Worm (Caenorhabditis elegans): ENCODE measurements around the gene npr-5.

Gene npr-5

DNA sequence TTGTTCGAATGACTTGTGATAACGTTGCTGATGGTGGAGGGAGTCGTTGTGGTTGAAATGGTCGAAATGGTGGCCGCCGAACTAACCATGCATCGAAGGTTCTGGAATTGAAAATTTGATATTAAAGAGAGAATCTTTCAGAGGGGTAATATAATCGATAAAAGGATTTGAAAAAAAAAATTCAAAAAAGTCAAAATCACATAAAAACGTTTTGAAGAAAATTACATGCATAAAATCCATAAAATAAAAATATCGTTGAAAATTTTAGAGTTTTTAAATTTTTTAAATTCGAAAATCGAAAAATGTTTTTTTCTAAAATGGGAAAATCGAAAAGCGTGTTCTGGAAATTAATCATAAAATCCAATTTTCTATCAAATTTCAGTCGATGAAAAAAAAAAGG, at the start of gene npr-5:
npr-5 (minus strand) TSS at position 101 of the 400 bp plus-strand sequence.
- no peak for TF ChIP-seq rnt-1 (tag; optimal IDR thresholded peaks at IDR 0.05)
- TF ChIP-seq dve-1 (tag; optimal IDR thresholded peaks at IDR 0.05): no peak
- TF ChIP-seq nhr-11 (tag; optimal IDR thresholded peaks at IDR 0.05): no peak
- TF ChIP-seq ets-4 (tag; optimal IDR thresholded peaks at IDR 0.05): no peak
- no peak for TF ChIP-seq hlh-8 (tag; optimal IDR thresholded peaks at IDR 0.05)
- no peak for TF ChIP-seq dmd-4 (tag; optimal IDR thresholded peaks at IDR 0.05; ENCODE audit: borderline replicate concordance)
- TF ChIP-seq fkh-6 (tag; optimal IDR thresholded peaks at IDR 0.05): no peak
- no peak for TF ChIP-seq lim-6 (tag; optimal IDR thresholded peaks at IDR 0.05)

DNA sequence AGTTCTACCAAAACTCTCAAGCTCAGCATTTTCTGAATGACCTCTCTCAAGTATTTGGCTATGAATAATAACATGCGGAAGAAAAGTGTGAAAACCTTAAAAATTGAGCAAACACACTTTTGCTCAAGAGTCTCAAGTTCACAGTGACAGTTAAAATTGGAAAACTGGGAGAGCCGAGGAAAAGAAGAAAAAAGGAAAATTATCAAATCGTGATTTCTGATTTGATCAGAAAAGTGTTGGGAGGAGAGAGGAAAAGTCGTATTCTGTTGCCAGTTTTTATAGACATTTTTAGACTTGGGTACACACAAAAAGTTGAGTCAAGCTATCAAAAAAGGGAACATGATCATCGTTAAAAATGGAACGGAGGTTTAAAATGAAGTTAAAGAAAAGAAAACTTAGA, 49.7 kb upstream of the npr-5 start:
- TF ChIP-seq unc-42 (tag; optimal IDR thresholded peaks at IDR 0.05) (no peak), syd-9 (tag; optimal IDR thresholded peaks at IDR 0.05) (no peak), K02D7.2 (tag; optimal IDR thresholded peaks at IDR 0.05) (no peak), ets-4 (tag; optimal IDR thresholded peaks at IDR 0.05) (no peak), unc-55 (GFP tag; optimal IDR thresholded peaks at IDR 0.05) (no peak), fax-1 (tag; optimal IDR thresholded peaks at IDR 0.05) (no peak)

DNA sequence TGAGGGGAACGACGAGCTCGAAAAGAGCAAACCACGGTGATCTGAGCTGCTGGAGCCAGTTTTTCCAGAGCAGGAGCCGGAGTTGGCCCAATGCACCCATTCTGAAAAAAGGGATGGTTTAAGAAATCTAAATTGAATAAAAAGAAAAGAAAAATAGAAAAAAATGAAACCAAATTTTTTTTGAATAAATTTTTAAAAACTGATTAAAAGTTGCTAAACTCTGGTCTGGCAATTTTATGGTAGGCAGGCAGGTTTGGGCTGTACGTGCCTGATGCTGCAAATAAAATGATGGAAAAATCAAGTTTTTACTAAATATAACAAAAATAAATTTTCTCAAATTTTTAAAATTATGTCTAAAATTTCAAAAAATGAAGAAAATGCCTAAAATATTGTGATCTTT, 49.1 kb upstream of the npr-5 start, which contains the start of gene abt-4:
abt-4 (minus strand) TSS at position 101 of the 400 bp plus-strand sequence.
- TF ChIP-seq gmeb-2 (tag; optimal IDR thresholded peaks at IDR 0.05) (no peak), zip-5 (tag; optimal IDR thresholded peaks at IDR 0.05) (no peak), ahr-1 (tag; optimal IDR thresholded peaks at IDR 0.05) (no peak), unc-42 (tag; optimal IDR thresholded peaks at IDR 0.05) (no peak), eyg-1 (tag; optimal IDR thresholded peaks at IDR 0.05) (no peak), unc-86 (tag; optimal IDR thresholded peaks at IDR 0.05) (no peak)

DNA sequence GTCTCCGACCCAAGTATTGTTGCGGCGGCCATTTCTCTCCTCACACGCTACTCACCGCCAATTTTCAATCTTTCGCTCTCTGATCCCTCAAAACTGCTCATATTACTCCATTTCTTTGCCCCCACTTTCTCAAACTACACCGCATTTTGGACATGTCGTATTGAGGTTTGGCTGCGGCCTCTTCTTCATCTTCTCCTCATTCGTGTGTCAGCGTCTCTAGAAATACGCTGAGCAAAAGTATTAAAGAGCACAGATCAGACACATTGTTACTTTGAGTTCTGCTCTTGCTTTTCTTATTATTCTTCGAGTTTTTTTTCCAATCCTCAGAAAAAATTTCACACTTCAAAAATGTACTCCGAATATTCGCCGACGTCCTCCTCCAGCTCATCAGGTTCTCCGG, 38.5 kb upstream of the npr-5 start:
- TF ChIP-seq tbx-7 (tag; optimal IDR thresholded peaks at IDR 0.05) (no peak), ceh-34 (tag; optimal IDR thresholded peaks at IDR 0.05) (peak; percentile 6), C38D4.7 (GFP tag; optimal IDR thresholded peaks at IDR 0.05) (no peak), T23F11.4 (GFP tag; optimal IDR thresholded peaks at IDR 0.05) (no peak)

DNA sequence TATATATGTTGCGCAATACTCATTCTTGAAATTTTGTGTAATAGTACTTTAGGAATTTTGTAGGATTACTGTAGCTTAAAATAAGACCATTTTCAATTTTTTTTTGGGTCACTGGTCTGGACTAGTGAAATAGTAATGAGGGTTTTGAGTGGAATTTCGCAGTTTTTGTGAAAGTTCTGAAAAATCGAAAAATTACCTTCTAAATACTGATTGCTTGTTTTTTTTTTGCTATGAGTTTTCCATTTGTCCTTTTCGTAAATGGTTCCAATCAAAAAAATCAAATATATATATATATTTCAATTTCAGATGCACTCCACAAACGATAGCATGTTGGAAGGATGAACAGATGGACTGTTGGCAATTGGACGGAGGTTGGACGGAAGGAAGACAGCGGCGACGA, 30.9 kb upstream of the npr-5 start, which contains the start of gene nhr-15:
nhr-15 (plus strand) TSS at position 301 of the 400 bp plus-strand sequence.
- TF ChIP-seq ceh-34 (tag; optimal IDR thresholded peaks at IDR 0.05) (no peak), ceh-30 (tag; optimal IDR thresholded peaks at IDR 0.05) (no peak), T23F11.4 (GFP tag; optimal IDR thresholded peaks at IDR 0.05) (no peak), nhr-11 (tag; optimal IDR thresholded peaks at IDR 0.05) (no peak), pqm-1 (tag; optimal IDR thresholded peaks at IDR 0.05) (no peak), ceh-48 (tag; optimal IDR thresholded peaks at IDR 0.05) (no peak), K02D7.2 (tag; optimal IDR thresholded peaks at IDR 0.05) (no peak), F13H6.1 (tag; optimal IDR thresholded peaks at IDR 0.05) (no peak)

DNA sequence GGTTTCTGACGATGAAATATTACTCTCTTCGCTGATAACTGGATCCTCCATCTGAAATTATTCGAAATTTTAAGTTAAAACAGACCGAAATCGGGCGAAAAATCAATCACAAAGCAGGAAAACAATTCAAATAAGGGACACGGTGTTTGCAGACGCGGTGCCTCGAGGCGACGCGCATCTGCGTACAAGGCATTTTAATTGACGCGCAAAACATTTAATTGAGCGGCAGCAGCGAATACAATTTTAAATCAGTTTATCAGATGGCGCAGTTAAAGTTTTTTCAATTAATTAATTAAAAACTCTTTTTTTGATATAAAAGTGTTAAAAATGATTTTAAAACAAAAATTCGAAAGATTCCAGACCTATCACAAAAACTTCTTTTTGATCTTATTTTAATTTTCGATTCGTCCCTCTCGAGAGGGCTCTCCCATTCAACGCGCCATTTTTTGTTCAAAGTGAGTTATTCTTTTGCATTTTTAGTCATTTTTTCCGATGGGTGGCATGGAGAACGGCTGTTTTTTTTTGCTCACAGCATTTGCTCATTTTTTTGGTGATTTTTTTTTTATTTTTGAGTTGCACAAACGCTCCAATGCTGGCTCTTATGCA, 30.1 kb upstream of the npr-5 start, which contains the start of gene phf-10:
phf-10 (minus strand) TSS at position 81 of the 606 bp plus-strand sequence.
- TF ChIP-seq zip-5 (tag; optimal IDR thresholded peaks at IDR 0.05) (no peak), ceh-14 (tag; optimal IDR thresholded peaks at IDR 0.05) (peak; percentile 54), hlh-15 (tag; optimal IDR thresholded peaks at IDR 0.05) (no peak), unc-42 (tag; optimal IDR thresholded peaks at IDR 0.05) (peak; percentile 45), elt-2 (tag; optimal IDR thresholded peaks at IDR 0.05) (peak; percentile 14), ceh-48 (tag; optimal IDR thresholded peaks at IDR 0.05) (peak; percentile 11), C38D4.7 (GFP tag; optimal IDR thresholded peaks at IDR 0.05) (no peak), nfya-1 (tag; optimal IDR thresholded peaks at IDR 0.05) (peak; percentile 35), ztf-16 (tag; optimal IDR thresholded peaks at IDR 0.05) (no peak), ama-1 (optimal IDR thresholded peaks at IDR 0.05) (no peak), ceh-19 (GFP tag; optimal IDR thresholded peaks at IDR 0.05) (peak; percentile 48), ttx-3 (tag; optimal IDR thresholded peaks at IDR 0.05) (peak; percentile 18), ceh-34 (tag; optimal IDR thresholded peaks at IDR 0.05) (peak; percentile 19)
